Fruit fly (Drosophila melanogaster) whole organism, embryonic: ENCODE data around the gene CG14721.
A peak's percentile ranks its signal among the peaks of the same experiment; 100 is the strongest.

Experiments
- Adf1 ChIP-seq: fragments of 200-800 bp; sonication (Bioruptor generic); IDR thresholded peaks from 2 replicates; pipeline ENCODE4 v1.3.6; 2022; ENCODE audit warnings: missing biosample characterization, missing genetic modification characterization
- Bdp1 ChIP-seq: fragments of 200-800 bp; sonication (Bioruptor generic); optimal IDR thresholded peaks from 3 replicates; lab custom pipeline; 2016; ENCODE audit warnings: missing biosample characterization, missing genetic modification characterization
- CG10979 ChIP-seq: fragments of 200-800 bp; sonication (Bioruptor generic); optimal IDR thresholded peaks from 2 replicates; lab custom pipeline; 2018; ENCODE audit warnings: missing biosample characterization, mild to moderate bottlenecking, missing genetic modification characterization, moderate library complexity
- CG11504 ChIP-seq: fragments of 200-800 bp; sonication (Bioruptor generic); optimal IDR thresholded peaks from 3 replicates; lab custom pipeline; 2019; ENCODE audit warnings: missing biosample characterization, mild to moderate bottlenecking, missing genetic modification characterization, moderate library complexity
- CG11696 ChIP-seq: fragments of 200-800 bp; sonication (Bioruptor generic); IDR thresholded peaks from 2 replicates; pipeline ENCODE4 v1.3.6; 2022; ENCODE audit warnings: missing biosample characterization, missing genetic modification characterization
- CG12071 ChIP-seq: fragments of 200-800 bp; sonication (Bioruptor generic); optimal IDR thresholded peaks from 3 replicates; lab custom pipeline; 2018; ENCODE audit warnings: missing biosample characterization, mild to moderate bottlenecking, missing genetic modification characterization
- CG13894 ChIP-seq: fragments of 200-800 bp; sonication (Bioruptor generic); optimal IDR thresholded peaks from 3 replicates; lab custom pipeline; 2018; ENCODE audit warnings: missing biosample characterization, mild to moderate bottlenecking, missing genetic modification characterization, moderate library complexity
- CG14014 ChIP-seq: fragments of 200-800 bp; sonication (Bioruptor generic); IDR thresholded peaks from 2 replicates; pipeline ENCODE4 v1.3.6; 2022; ENCODE audit warnings: missing biosample characterization, missing genetic modification characterization
- CG15073 ChIP-seq: fragments of 200-800 bp; sonication (Bioruptor generic); optimal IDR thresholded peaks from 2 replicates; lab custom pipeline; 2016; ENCODE audit warnings: missing biosample characterization, missing genetic modification characterization
- CG15269 ChIP-seq: fragments of 200-800 bp; sonication (Bioruptor generic); optimal IDR thresholded peaks from 2 replicates; lab custom pipeline; 2018; ENCODE audit warnings: missing biosample characterization, mild to moderate bottlenecking, missing genetic modification characterization, moderate library complexity
- CG15696 ChIP-seq: fragments of 200-800 bp; sonication (Bioruptor generic); optimal IDR thresholded peaks from 2 replicates; lab custom pipeline; 2019; ENCODE audit warnings: missing biosample characterization, mild to moderate bottlenecking, missing genetic modification characterization, moderate library complexity
- CG1603 ChIP-seq: fragments of 200-800 bp; sonication (Bioruptor generic); optimal IDR thresholded peaks from 2 replicates; lab custom pipeline; 2019; ENCODE audit warnings: missing biosample characterization, mild to moderate bottlenecking, missing genetic modification characterization, moderate library complexity
- CG2129 ChIP-seq: fragments of 200-800 bp; sonication (Bioruptor generic); IDR thresholded peaks from 2 replicates; pipeline ENCODE4 v1.3.6; 2022; ENCODE audit warnings: missing biosample characterization, missing genetic modification characterization; ENCODE audit not compliant: partially characterized antibody
- CG30020 ChIP-seq: fragments of 200-800 bp; optimal IDR thresholded peaks from 2 replicates; lab custom pipeline; 2019; ENCODE audit warnings: missing biosample characterization, mild to moderate bottlenecking, missing genetic modification characterization, moderate library complexity
- CG3838 ChIP-seq: fragments of 200-800 bp; sonication (Bioruptor generic); optimal IDR thresholded peaks from 3 replicates; lab custom pipeline; 2016; ENCODE audit warnings: missing biosample characterization, missing genetic modification characterization
- CG7963 ChIP-seq: fragments of 200-800 bp; sonication (Bioruptor generic); IDR thresholded peaks from 3 replicates; pipeline ENCODE4 v1.3.6; 2022; ENCODE audit warnings: missing biosample characterization, missing genetic modification characterization; ENCODE audit not compliant: partially characterized antibody
- CG9876 ChIP-seq: fragments of 200-800 bp; sonication (Bioruptor generic); optimal IDR thresholded peaks from 2 replicates; lab custom pipeline; 2016; ENCODE audit warnings: missing biosample characterization, missing genetic modification characterization
- D19A ChIP-seq: fragments of 200-800 bp; optimal IDR thresholded peaks from 3 replicates; lab custom pipeline; 2019; ENCODE audit warnings: missing biosample characterization, mild to moderate bottlenecking, missing genetic modification characterization, moderate library complexity
- Dll ChIP-seq: fragments of 200-800 bp; sonication (Bioruptor generic); IDR thresholded peaks from 4 replicates; pipeline ENCODE4 v1.3.6; 2022; ENCODE audit warnings: missing biosample characterization, missing genetic modification characterization; ENCODE audit not compliant: partially characterized antibody
- H2.0 ChIP-seq: fragments of 200-800 bp; sonication (Bioruptor generic); IDR thresholded peaks from 2 replicates; pipeline ENCODE4 v1.3.6; 2022; ENCODE audit warnings: missing biosample characterization, missing genetic modification characterization
- HHEX ChIP-seq: fragments of 200-800 bp; sonication (Bioruptor generic); optimal IDR thresholded peaks from 3 replicates; lab custom pipeline; 2017; ENCODE audit warnings: missing biosample characterization, mild to moderate bottlenecking, missing genetic modification characterization, missing genetic modification reagents
- HLH4C ChIP-seq: fragments of 200-800 bp; sonication (Bioruptor generic); IDR thresholded peaks from 3 replicates; pipeline ENCODE4 v1.3.6; 2022; ENCODE audit warnings: missing biosample characterization, missing genetic modification characterization; ENCODE audit not compliant: partially characterized antibody
- Hr78 ChIP-seq, 2 experiments: fragments of 200-800 bp in 1 of 2; fragments of >200 bp in 1 of 2; sonication (Bioruptor generic) in 1 of 2; optimal IDR thresholded peaks; 2 replicates each; lab custom pipeline; 2017 to 2019; ENCODE audit warnings: missing biosample characterization in 2 of 2, missing genetic modification characterization in 2 of 2, mild to moderate bottlenecking in 1 of 2, moderate library complexity in 1 of 2
- Hsf ChIP-seq: fragments of 200-800 bp; sonication (Bioruptor generic); optimal IDR thresholded peaks from 3 replicates; lab custom pipeline; 2016; ENCODE audit warnings: missing biosample characterization, missing genetic modification characterization
- Mad ChIP-seq: fragments of 200-800 bp; sonication (Bioruptor generic); optimal IDR thresholded peaks from 2 replicates; lab custom pipeline; 2016; ENCODE audit warnings: missing biosample characterization, missing genetic modification characterization
- Oaz ChIP-seq: fragments of 200-800 bp; sonication (Bioruptor generic); IDR thresholded peaks from 2 replicates; pipeline ENCODE4 v1.3.6; 2022; ENCODE audit warnings: missing biosample characterization, missing genetic modification characterization
- Rx ChIP-seq: fragments of 200-800 bp; sonication (Bioruptor generic); IDR thresholded peaks from 2 replicates; pipeline ENCODE4 v1.3.6; 2022; ENCODE audit warnings: missing biosample characterization, missing genetic modification characterization
- Stat92E ChIP-seq, 3 experiments: fragments of >200 bp in 2 of 3; fragments of 200-800 bp in 1 of 3; sonication (Bioruptor generic) in 1 of 3; optimal IDR thresholded peaks; 2 replicates each; lab custom pipeline; 2017 to 2019; ENCODE audit warnings: missing biosample characterization in 3 of 3, missing genetic modification characterization in 3 of 3, mild to moderate bottlenecking in 1 of 3, moderate library complexity in 1 of 3
- Xbp1 ChIP-seq: fragments of 200-800 bp; sonication (Bioruptor generic); optimal IDR thresholded peaks from 3 replicates; lab custom pipeline; 2016; ENCODE audit warnings: missing biosample characterization, mild to moderate bottlenecking, missing genetic modification characterization
- ase ChIP-seq: fragments of 200-800 bp; sonication (Bioruptor generic); IDR thresholded peaks from 3 replicates; pipeline ENCODE4 v1.3.6; 2022; ENCODE audit warnings: missing biosample characterization, missing genetic modification characterization
- az2 ChIP-seq: fragments of 200-800 bp; sonication (Bioruptor generic); optimal IDR thresholded peaks from 3 replicates; lab custom pipeline; 2016; ENCODE audit warnings: missing biosample characterization, missing genetic modification characterization
- cad ChIP-seq: fragments of >200 bp; optimal IDR thresholded peaks from 2 replicates; lab custom pipeline; 2017; ENCODE audit warnings: missing biosample characterization, missing genetic modification characterization
- chinmo ChIP-seq: fragments of 200-800 bp; sonication (Bioruptor generic); IDR thresholded peaks from 4 replicates; pipeline ENCODE4 v1.3.6; 2022; ENCODE audit warnings: missing biosample characterization, missing genetic modification characterization; ENCODE audit not compliant: partially characterized antibody
- crp ChIP-seq, 2 experiments: fragments of 200-800 bp; sonication (Bioruptor generic); optimal IDR thresholded peaks; 2 replicates in 1 of 2; 3 replicates in 1 of 2; lab custom pipeline; 2017; ENCODE audit warnings: missing biosample characterization in 2 of 2, missing genetic modification characterization in 2 of 2, mild to moderate bottlenecking in 1 of 2, moderate library complexity in 1 of 2
- cwo ChIP-seq: fragments of 200-800 bp; sonication (Bioruptor generic); optimal IDR thresholded peaks from 3 replicates; lab custom pipeline; 2017; ENCODE audit warnings: missing biosample characterization, missing genetic modification characterization, mild to moderate bottlenecking, moderate library complexity, missing genetic modification reagents
- danr ChIP-seq: fragments of 200-800 bp; sonication (Bioruptor generic); IDR thresholded peaks from 2 replicates; pipeline ENCODE4 v1.3.6; 2022; ENCODE audit warnings: missing biosample characterization, missing genetic modification characterization
- dimm ChIP-seq: fragments of 200-800 bp; sonication (Bioruptor generic); IDR thresholded peaks from 2 replicates; pipeline ENCODE4 v1.3.6; 2022; ENCODE audit warnings: missing biosample characterization, missing genetic modification characterization
- fd3F ChIP-seq: fragments of 200-800 bp; sonication (Bioruptor generic); optimal IDR thresholded peaks from 2 replicates; lab custom pipeline; 2018; ENCODE audit warnings: missing biosample characterization, mild to moderate bottlenecking, missing genetic modification characterization, moderate library complexity
- hbn ChIP-seq: fragments of 200-800 bp; sonication (Bioruptor generic); IDR thresholded peaks from 2 replicates; pipeline ENCODE4 v1.3.6; 2022; ENCODE audit warnings: missing biosample characterization, missing genetic modification characterization; ENCODE audit not compliant: partially characterized antibody
- hkb ChIP-seq, 2 experiments: fragments of 200-800 bp in 1 of 2; fragments of >200 bp in 1 of 2; sonication (Bioruptor generic) in 1 of 2; IDR thresholded peaks in 1 of 2; optimal IDR thresholded peaks in 1 of 2; 2 replicates each; pipeline versions ENCODE4 v1.3.6 to Lab custom; 2017 to 2022; ENCODE audit warnings: missing biosample characterization in 1 of 2, missing genetic modification characterization in 1 of 2
- luna ChIP-seq: fragments of 200-800 bp; sonication (Bioruptor generic); optimal IDR thresholded peaks from 2 replicates; lab custom pipeline; 2016; ENCODE audit warnings: missing biosample characterization, missing genetic modification characterization
- mld ChIP-seq: fragments of 200-800 bp; sonication (Bioruptor generic); IDR thresholded peaks from 3 replicates; pipeline ENCODE4 v1.3.6; 2022; ENCODE audit warnings: missing biosample characterization, missing genetic modification characterization; ENCODE audit not compliant: partially characterized antibody
- p53 ChIP-seq: fragments of 200-800 bp; sonication (Bioruptor generic); optimal IDR thresholded peaks from 2 replicates; lab custom pipeline; 2016; ENCODE audit warnings: missing biosample characterization, missing genetic modification characterization
- phol ChIP-seq: fragments of 200-800 bp; sonication (Bioruptor generic); optimal IDR thresholded peaks from 3 replicates; lab custom pipeline; 2018; ENCODE audit warnings: missing biosample characterization, mild to moderate bottlenecking, missing genetic modification characterization, moderate library complexity
- salm ChIP-seq: fragments of 200-800 bp; sonication (Bioruptor generic); optimal IDR thresholded peaks from 2 replicates; lab custom pipeline; 2018; ENCODE audit warnings: missing biosample characterization, mild to moderate bottlenecking, missing genetic modification characterization
- sim ChIP-seq: fragments of 200-800 bp; sonication (Bioruptor generic); IDR thresholded peaks from 2 replicates; pipeline ENCODE4 v1.3.6; 2022; ENCODE audit warnings: missing biosample characterization, missing genetic modification characterization
- sug ChIP-seq: fragments of 200-800 bp; optimal IDR thresholded peaks from 2 replicates; lab custom pipeline; 2019; ENCODE audit warnings: missing biosample characterization, mild to moderate bottlenecking, missing genetic modification characterization, moderate library complexity
- trh ChIP-seq: fragments of 200-800 bp; sonication (Bioruptor generic); optimal IDR thresholded peaks from 2 replicates; lab custom pipeline; 2016; ENCODE audit warnings: missing biosample characterization, missing genetic modification characterization

The CG14721 gene

dm6 chr3R:11764279-11764880, 29.1 kb downstream of the CG14721 start, which contains the start of gene Lk6 (continued):
- TF ChIP-seq CG15269 (peak; percentile 54), ase (GFP tag; lab: Robert Waterston, UW) (no peak), CG15696 (no peak), phol (peak; percentile 88), D19A (tag; lab: Kevin White, UChicago) (no peak), p53 (peak; percentile 25), HLH4C (GFP tag; lab: Robert Waterston, UW) (no peak), chinmo (GFP tag; lab: Robert Waterston, UW) (no peak), trh (GFP tag; lab: Kevin White, UChicago) (no peak), Oaz (GFP tag; lab: Robert Waterston, UW) (no peak), CG1603 (tag; lab: Kevin White, UChicago) (peak; percentile 92), Hsf (GFP tag; lab: Kevin White, UChicago) (peak; percentile 39), H2.0 (GFP tag; lab: Robert Waterston, UW) (no peak), fd3F (GFP tag; lab: Kevin White, UChicago) (no peak), CG14014 (GFP tag; lab: Robert Waterston, UW) (no peak), Adf1 (GFP tag; lab: Robert Waterston, UW) (no peak), crp (GFP tag; optimal IDR thresholded peaks at IDR 0.05; lab: Kevin White, UChicago) (peak in 1 of 2 experiments; percentile 25), Xbp1 (GFP tag; lab: Kevin White, UChicago) (peak; percentile 28), sug (tag; lab: Kevin White, UChicago) (peak; percentile 67), hkb (optimal IDR thresholded peaks at IDR 0.05; lab: Kevin White, UChicago) (peak; percentile 84), hkb (GFP tag; IDR thresholded peaks at IDR 0.05; lab: Robert Waterston, UW) (no peak), CG2129 (GFP tag; lab: Robert Waterston, UW) (no peak), HHEX (GFP tag; lab: Kevin White, UChicago) (peak; percentile 61), Dll (no peak), CG13894 (tag; lab: Kevin White, UChicago) (peak; percentile 87), az2 (peak; percentile 22), Hr78 (GFP tag; optimal IDR thresholded peaks at IDR 0.05; lab: Kevin White, UChicago) (peak in 1 of 2 experiments; percentile 28), Rx (GFP tag; lab: Robert Waterston, UW) (no peak), CG10979 (tag; lab: Kevin White, UChicago) (peak; percentile 15), dimm (no peak), cad (no peak), CG11696 (GFP tag; lab: Robert Waterston, UW) (no peak), CG30020 (peak; percentile 30), CG11504 (tag; lab: Kevin White, UChicago) (peak; percentile 68), CG15073 (no peak), hbn (GFP tag; lab: Robert Waterston, UW) (no peak), cwo (peak; percentile 10), salm (tag; lab: Kevin White, UChicago) (peak; percentile 45), Stat92E (GFP tag; optimal IDR thresholded peaks at IDR 0.05; lab: Kevin White, UChicago) (peak in 1 of 3 experiments; percentile 91), sim (GFP tag; lab: Robert Waterston, UW) (no peak), mld (GFP tag; lab: Robert Waterston, UW) (no peak), luna (GFP tag; lab: Kevin White, UChicago) (peak; percentile 52), Mad (GFP tag; lab: Kevin White, UChicago) (peak; percentile 60), Bdp1 (GFP tag; lab: Kevin White, UChicago) (peak; percentile 16), danr (GFP tag; lab: Robert Waterston, UW) (no peak), CG12071 (GFP tag; lab: Kevin White, UChicago) (peak; percentile 70), CG3838 (GFP tag; lab: Kevin White, UChicago) (no peak), CG9876 (peak; percentile 6), CG7963 (GFP tag; lab: Robert Waterston, UW) (no peak)
